Worm (Caenorhabditis elegans): ENCODE results near the gene F54B3.1.
"Not testable (repeated sequence)": the region's sequence is repeated elsewhere in the genome, so short reads cannot be mapped to it uniquely, and the experiment has no call there.

The F54B3.1 gene

DNA sequence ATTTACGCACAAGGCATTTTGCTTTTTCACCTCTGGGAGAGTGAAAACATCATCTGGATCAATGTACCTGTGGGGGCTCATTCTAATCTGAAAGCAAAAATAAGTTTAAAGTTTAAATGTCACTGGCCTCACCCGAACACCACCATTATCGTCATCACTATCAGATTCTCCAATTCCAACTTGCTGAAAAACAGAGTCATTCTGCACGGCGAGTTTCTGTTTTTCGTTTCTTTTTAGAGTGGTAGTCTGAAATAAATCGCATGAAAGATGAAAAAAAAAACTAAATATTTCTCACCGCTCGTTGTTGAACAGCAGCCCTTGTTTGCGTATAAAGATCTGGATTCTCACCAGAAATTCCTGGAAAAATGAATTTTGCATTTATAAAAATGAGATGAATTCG is 3.9 kb upstream of the F54B3.1 start:
- TF ChIP-seq unc-62 (GFP tag; optimal IDR thresholded peaks at IDR 0.05) = no peak

DNA sequence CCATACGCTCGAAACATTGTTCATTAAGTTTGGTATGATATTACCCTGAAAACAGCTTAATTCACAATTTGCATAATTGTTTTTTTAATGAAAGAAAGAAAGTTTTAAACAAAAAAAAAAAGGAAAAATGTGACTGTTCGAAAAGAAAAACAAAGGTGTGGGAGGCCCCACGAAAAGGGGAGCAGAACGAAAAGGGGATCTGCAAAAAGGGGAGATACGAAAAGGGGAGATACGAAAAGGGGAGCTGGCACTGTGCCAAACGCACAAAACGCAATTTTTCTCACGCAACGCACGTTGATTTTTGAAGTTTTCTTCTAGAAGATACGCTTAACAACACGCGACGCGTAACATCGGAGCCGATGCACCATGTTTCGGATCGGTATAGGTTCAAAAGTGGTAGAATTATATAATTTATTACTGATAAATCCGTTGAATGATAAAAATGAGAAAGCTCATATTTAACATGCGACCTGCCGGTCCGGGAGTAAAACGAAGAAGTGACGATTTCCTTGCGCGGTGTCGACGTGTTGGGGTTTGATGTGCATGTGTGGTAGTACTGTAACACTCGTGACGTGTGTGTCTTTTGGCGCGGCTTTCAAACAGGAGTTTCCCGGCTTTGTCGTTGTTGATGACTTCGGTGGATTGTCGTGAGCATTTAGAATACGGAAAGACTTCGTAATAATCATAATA is 3.3 kb upstream of the F54B3.1 start, which contains the start of gene nrde-2:
nrde-2 (minus strand) TSS at position 45 of the 690 bp plus-strand sequence.
- TF ChIP-seq unc-62 (GFP tag; optimal IDR thresholded peaks at IDR 0.05) = not testable (repeated sequence)

DNA sequence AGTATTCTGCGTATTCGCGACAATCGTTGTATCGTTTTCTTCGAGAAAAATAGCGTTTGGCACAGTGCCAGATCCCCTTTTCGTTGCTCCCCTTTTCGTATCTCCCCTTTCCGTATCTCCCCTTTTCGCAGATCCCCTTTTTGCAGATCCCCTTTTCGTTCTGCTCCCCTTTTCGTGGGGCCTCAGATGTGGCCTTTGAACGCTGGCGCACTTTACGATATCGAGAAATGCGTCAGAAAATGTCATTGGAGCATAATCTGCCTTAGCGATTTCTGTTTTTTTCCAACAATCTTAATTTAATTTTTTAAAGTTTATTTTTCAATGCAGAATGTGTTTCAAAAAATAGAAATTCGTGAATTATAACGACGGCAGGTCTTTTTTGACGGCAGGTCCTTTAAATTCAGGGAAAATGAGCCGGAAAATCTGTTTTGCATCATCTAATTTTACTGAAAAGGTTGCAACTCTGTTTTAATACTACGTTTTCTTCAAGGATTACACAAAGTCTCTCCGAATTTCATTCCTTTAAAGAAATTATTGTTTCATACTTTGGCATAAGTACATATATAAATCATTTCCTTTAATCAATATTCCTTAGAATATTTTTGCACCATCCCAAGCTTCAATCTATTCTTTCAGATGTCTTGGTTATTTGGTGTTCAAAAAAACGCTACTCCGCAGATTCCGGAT is 2.6 kb upstream of the F54B3.1 start, which contains the start of gene atad-3:
atad-3 (plus strand) TSS at position 637 of the 687 bp plus-strand sequence.
- no peak for TF ChIP-seq unc-62 (GFP tag; optimal IDR thresholded peaks at IDR 0.05)

DNA sequence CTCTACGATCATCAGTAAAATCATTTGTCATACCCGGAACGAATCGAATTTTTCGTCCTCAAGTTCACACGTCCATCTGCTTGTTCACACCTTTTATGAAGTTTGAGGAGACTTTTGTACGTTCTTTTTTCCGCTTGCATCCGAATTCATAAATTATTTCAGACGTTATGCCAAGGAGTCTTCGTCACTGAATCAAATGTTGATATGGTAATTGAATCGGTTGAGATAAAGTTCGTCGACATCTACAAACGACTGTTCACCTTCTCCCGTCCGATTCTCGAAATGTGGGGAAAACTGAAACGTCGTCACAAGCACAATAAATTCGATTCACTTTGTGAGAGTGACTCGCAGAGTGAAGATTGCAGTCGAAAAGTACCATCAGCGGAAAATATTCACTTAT is 982 bp downstream of the F54B3.1 start:
- TF ChIP-seq unc-62 (GFP tag; optimal IDR thresholded peaks at IDR 0.05) = no peak

DNA sequence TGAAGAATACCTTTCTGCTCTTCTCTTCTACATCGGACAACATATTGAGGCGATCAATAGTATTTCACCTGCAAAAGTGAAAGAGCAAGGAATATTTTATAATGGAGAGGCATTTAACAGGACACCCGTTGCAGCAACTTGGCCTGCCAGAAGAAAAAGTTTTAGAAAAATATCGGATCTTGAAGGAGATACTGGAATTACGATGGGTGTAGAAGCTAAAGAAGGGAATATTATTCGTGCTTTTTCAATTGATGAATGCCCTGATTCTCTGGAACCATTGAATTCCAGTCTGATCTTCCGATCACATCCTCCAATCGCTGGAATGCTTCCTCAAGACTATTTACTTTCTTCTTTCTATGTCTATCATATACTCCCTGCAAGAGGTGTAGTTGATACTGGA is 10.2 kb downstream of the F54B3.1 start:
- TF ChIP-seq unc-62 (GFP tag; optimal IDR thresholded peaks at IDR 0.05) = no peak

DNA sequence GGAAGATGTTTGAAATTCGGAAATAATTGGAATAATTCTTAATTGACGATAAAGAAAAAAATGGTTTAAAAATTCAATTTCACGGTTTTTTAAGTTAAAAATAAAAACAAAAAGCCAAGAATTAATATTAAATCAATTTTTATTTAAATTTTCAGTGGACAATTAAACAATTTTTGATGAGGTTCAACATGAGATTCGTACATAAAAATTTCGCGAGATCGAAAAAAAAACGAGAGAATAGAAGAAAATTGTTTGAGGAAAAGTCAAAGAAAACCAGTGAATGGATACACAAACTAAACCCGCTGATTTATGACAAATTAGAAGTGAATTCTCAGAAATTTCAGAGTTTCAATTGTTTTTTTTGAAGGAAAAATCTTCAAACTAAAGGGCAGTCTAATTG is 19.0 kb downstream of the F54B3.1 start, which contains the start of gene F54B3.2:
F54B3.2 (minus strand) TSS at position 101 of the 400 bp plus-strand sequence.
- no peak for TF ChIP-seq unc-62 (GFP tag; optimal IDR thresholded peaks at IDR 0.05)

DNA sequence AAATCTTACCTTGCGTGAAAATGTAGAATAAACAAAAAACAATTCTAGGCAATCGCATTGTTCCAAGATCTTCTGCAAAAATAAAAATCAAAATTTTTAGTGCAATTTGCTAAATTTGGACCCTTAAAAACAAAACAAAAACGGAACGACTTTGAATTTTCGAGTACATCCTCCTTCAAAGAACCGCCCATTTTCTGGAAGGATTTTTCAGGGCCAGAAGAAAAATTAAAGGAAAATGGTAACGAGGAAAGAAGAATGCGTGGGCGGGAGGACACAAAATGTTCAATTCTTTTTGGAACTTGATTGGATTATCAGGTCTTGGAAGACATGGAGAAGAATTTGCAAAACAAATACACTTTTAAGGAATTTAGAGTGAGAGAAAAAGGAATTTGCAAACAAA is 20.0 kb downstream of the F54B3.1 start, which contains the start of gene F54B3.4:
F54B3.4 (minus strand) TSS at position 101 of the 400 bp plus-strand sequence.
- TF ChIP-seq unc-62 (GFP tag; optimal IDR thresholded peaks at IDR 0.05) = no peak

DNA sequence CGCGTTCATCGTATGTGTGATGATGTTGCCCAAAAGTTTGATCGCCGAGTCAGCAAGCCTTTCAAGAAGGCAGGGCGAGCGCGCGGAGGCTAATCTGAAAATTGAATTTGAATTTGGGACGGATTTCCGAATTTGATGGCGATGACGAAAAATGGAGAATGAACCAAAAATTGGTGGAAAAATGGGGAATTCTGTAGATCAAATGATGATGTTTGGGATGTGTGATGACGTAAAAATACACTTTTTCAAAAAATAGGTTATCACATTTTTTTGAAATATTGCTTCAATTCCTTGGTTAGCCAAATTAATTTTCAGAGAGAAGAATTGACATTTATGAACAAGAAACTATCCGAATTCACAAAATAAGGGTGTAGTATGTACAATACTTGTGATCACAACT is 28.5 kb downstream of the F54B3.1 start, which contains the start of gene ZK971.1:
ZK971.1 (minus strand) TSS at position 101 of the 400 bp plus-strand sequence.
- no peak for TF ChIP-seq unc-62 (GFP tag; optimal IDR thresholded peaks at IDR 0.05)

DNA sequence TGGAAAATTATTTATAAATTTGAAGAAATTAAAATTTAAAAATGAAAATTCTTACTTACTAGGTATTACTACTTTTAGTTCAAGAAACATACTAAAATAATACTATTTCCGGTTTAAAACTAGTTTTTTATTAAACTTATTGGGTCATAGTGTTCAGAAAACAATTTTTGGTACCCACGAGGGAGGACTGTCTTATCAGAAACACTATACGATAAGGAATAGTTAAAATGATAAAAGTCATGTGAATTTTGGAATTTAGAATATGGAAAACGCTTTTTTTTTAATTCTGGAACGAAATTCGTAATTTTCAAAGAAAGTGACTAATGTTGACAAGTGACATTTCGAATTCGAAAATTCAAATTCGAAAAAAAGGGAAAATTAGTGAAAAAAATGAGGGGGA is 30.6 kb downstream of the F54B3.1 start:
- no peak for TF ChIP-seq unc-62 (GFP tag; optimal IDR thresholded peaks at IDR 0.05)

DNA sequence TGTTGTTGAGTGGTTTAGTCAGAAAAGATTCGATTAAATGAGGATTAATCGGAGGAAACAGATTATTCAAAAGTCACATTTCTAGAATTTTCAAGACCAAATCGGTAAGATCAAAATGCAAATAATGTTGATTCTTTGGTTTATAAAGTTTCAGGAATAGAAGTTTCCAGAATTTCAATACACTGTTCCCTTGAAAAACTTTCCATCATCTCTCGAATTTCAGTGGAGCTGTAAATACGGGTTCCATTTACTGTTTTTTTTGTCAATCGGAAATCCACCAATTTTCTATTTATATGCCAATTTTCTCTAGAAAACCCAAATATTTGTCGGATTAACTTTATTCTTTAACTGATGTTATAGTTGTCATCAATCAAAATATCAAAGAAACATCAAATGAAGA is 32.1 kb downstream of the F54B3.1 start:
- no peak for TF ChIP-seq unc-62 (GFP tag; optimal IDR thresholded peaks at IDR 0.05)

DNA sequence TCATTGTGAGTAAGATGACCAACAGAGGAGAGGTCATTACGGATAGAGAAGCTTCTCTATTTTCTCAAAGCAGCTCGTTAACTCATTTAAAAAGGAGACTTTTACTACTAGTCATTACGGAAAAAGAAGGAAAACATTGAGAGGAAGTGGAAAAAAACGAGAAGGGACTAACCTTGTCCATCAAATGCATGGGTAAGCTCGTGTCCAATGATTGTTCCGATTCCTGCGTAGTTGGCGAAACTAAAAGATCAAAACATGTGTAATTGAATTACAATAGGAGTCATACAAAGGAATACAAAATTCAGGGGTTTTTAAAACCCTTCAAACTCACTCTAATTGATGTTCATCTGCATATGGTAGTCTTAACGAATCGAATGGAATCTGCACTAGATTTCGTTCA is 33.9 kb downstream of the F54B3.1 start:
- TF ChIP-seq unc-62 (GFP tag; optimal IDR thresholded peaks at IDR 0.05) = no peak

DNA sequence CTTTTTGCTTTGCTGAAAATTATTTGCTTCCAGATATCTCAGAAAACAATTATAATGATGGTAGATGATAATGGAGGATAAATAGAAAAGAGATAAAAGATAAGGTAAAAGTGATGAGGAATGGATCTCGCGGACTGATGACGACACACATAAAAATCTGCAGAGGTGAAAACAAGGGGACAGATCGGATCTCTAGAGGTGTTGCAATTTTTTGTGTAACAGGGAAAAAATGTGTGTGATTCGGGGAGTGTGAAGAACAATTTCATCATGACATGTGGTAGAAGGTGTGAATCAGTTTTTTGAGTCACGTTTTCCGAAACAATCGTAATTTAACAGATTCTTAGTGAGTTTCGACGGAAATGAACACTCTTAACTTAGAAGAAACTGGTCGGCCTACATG is 37.9 kb downstream of the F54B3.1 start:
- TF ChIP-seq unc-62 (GFP tag; optimal IDR thresholded peaks at IDR 0.05) = no peak

DNA sequence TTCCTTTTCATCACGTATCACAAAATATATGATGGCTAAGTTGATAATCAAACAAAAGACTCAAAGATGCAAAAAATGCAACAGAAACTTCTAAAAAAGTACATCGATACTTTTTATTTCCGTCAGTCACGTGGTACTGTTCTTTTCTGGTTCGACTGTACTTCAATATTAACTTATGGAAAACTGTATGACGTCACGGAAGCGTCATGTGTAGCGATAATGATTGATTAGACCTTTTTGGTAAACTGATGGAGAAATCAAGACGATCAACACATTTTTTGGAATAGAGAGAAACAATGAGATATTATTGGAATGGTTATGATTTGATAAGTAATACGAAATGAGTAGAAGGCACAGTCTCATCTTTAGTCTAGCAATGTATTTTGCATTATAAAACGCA is 43.2 kb downstream of the F54B3.1 start:
- TF ChIP-seq unc-62 (GFP tag; optimal IDR thresholded peaks at IDR 0.05) = no peak

DNA sequence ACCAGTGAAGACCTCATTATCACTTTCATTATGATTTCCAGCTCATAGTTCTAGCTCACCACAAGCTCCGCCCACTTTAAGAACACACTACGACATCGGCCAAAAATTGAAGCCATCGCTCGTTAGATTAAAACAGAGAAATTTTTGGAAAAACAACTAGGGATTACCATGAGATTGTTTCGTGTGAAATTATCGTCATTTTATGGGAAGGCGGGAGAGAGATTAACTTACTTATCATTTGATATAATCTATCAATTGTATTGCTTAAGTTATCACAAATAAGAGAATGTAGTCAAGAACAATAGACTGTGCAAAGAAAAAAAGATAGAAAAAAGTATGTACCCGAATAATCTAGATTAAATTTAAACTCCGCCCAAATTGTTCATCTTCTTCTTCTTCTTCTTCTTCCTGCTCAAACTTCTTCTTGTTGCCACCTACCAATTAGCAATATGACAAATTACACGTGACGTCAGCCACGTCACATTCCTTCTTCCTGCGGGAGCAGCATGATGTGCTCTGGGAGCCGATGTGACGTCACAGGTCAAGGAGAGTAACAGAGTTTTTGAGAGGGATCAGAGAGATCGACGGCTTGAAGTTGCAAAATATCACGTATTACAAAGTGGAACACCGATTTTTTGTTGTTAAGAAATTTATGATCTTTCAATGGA is 49.1 kb downstream of the F54B3.1 start, which contains the start of gene nep-26:
nep-26 (minus strand) TSS at position 51 of the 668 bp plus-strand sequence.
- TF ChIP-seq unc-62 (GFP tag; optimal IDR thresholded peaks at IDR 0.05) = no peak

DNA sequence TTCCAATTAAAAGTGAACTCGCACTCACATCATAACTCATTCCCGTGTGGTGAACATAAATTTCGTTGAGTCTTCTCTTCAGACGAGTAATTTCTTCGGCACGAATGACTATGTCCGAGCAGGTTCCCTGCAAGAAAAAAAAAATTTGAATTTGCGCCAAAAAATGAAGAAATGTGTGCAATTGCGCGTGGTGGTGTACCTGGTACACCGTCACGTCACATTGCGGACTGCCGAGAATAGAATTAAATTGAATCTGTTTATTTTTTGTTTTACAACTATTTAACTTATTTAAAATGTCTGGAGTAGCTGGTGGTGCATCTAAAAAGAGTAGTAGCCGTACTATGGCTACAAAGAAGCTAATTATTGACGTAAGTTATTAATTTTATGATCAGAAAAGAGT is 49.9 kb downstream of the F54B3.1 start, which contains the start of gene mdt-22:
mdt-22 (plus strand) TSS at position 263 of the 400 bp plus-strand sequence.
- no peak for TF ChIP-seq unc-62 (GFP tag; optimal IDR thresholded peaks at IDR 0.05)

DNA sequence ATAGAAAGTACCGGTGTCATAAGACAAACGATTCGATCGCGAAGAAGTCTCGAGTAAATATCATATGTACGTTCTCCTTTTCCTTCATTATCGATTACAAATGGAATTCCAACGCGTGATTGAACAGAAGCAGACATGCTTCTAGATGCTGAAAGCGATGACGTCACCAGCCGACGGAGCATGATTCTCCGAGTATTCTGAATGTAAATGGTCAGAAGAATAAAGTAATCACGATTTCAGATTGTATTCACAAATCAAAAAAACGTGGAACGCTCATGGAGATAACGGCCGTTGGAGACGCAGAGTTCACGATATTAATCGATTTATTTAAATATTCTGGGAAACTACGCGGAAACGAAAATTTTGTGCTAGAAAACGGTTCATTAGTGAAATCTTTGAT is 51.6 kb downstream of the F54B3.1 start, which contains the start of gene clpp-1:
clpp-1 (minus strand) TSS at position 197 of the 400 bp plus-strand sequence.
- no peak for TF ChIP-seq unc-62 (GFP tag; optimal IDR thresholded peaks at IDR 0.05)
